Worm (Caenorhabditis elegans) whole organism, L4 larva: ENCODE data around the gene F22F4.4.
A peak's percentile ranks its signal among the peaks of the same experiment; 100 is the strongest.

ENCODE experiments used
- nhr-237 ChIP-seq: sonication (generic microtip); optimal IDR thresholded peaks from 2 replicates; lab custom pipeline; 2017; ENCODE audit warnings: missing biosample characterization, missing genetic modification characterization
- nhr-28 ChIP-seq: fragments of 150-350 bp; optimal IDR thresholded peaks from 2 replicates; lab custom pipeline; 2014; ENCODE audit warnings: missing biosample characterization, missing genetic modification characterization
- pha-4 ChIP-seq, 2 experiments: fragments of 150-350 bp in 1 of 2; fragments of 200-800 bp in 1 of 2; sonication (Bioruptor generic) in 1 of 2; IDR thresholded peaks in 1 of 2; optimal IDR thresholded peaks in 1 of 2; 2 replicates each; pipeline versions ENCODE4 v1.3.6 to Lab custom; 2014 to 2022; ENCODE audit warnings: missing genetic modification characterization in 2 of 2, missing genetic modification reagents in 2 of 2, missing biosample characterization in 1 of 2, missing compliant biosample characterization in 1 of 2
- zag-1 ChIP-seq: fragments of 150-350 bp; optimal IDR thresholded peaks from 2 replicates; lab custom pipeline; 2014; ENCODE audit warnings: missing biosample characterization, missing genetic modification characterization

DNA sequence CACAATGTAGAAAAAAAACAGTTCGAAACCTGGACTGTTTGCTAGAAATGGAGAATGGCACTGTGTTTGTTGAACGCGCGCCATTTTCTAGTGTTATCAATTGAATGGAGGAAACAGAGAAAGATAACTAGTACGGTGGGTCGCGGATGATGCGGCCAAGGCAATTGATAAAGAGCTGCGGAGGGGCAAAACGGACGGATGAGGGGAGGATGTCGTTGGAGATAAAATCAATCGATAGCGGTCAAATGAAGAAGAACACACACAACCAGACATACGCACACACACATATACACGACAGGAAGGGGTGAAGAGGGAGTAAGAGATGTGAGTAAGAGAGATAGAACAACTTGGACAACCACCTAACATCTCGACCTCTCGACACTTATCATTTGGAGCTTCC lies 48.7 kb upstream of the F22F4.4 start:
- TF ChIP-seq nhr-28 (tag; lab: Kevin White, UChicago) (peak; percentile 49), pha-4 (GFP tag; IDR thresholded peaks at IDR 0.05; lab: Robert Waterston, UW) (no peak), pha-4 (tag; optimal IDR thresholded peaks at IDR 0.05; lab: Kevin White, UChicago) (no peak), nhr-237 (tag; lab: Kevin White, UChicago) (no peak), zag-1 (tag; lab: Kevin White, UChicago) (no peak)
